Worm (Caenorhabditis elegans): Measurements from ENCODE around the gene R02D5.1.

- TF ChIP-seq ama-1 (optimal IDR thresholded peaks at IDR 0.05), result no peak
- TF ChIP-seq ceh-13 (GFP tag; optimal IDR thresholded peaks at IDR 0.05), result no peak
- no peak for TF ChIP-seq hmg-4 (GFP tag; optimal IDR thresholded peaks at IDR 0.05)
These were observed 38.5 kb downstream of the R02D5.1 start, which contains the start of gene C53A5.13 for ce11 chrV:14546569-14546968.
